Fruit fly (Drosophila melanogaster) whole organism, embryonic: ENCODE results near the gene sad.
A peak's percentile ranks its signal among the peaks of the same experiment; 100 is the strongest.

Experiments used
- Blimp-1 ChIP-seq: fragments of 200-800 bp; sonication (Bioruptor generic); optimal IDR thresholded peaks from 3 replicates; lab custom pipeline; 2018; ENCODE audit warnings: missing biosample characterization, missing genetic modification characterization, mild to moderate bottlenecking, moderate library complexity, missing genetic modification reagents
- BtbVII ChIP-seq: fragments of 200-800 bp; sonication (Bioruptor generic); optimal IDR thresholded peaks from 3 replicates; lab custom pipeline; 2017; ENCODE audit warnings: missing biosample characterization, mild to moderate bottlenecking, missing genetic modification characterization
- Bteb2 ChIP-seq: fragments of 200-800 bp; sonication (Bioruptor generic); optimal IDR thresholded peaks from 2 replicates; lab custom pipeline; 2016; ENCODE audit warnings: missing biosample characterization, missing genetic modification characterization
- CG11247 ChIP-seq: fragments of 200-800 bp; sonication (Bioruptor generic); IDR thresholded peaks from 2 replicates; pipeline ENCODE4 v1.3.6; 2022; ENCODE audit warnings: missing biosample characterization, missing genetic modification characterization
- CG14014 ChIP-seq: fragments of 200-800 bp; sonication (Bioruptor generic); IDR thresholded peaks from 2 replicates; pipeline ENCODE4 v1.3.6; 2022; ENCODE audit warnings: missing biosample characterization, missing genetic modification characterization
- CG15696 ChIP-seq: fragments of 200-800 bp; sonication (Bioruptor generic); optimal IDR thresholded peaks from 2 replicates; lab custom pipeline; 2019; ENCODE audit warnings: missing biosample characterization, mild to moderate bottlenecking, missing genetic modification characterization, moderate library complexity
- CG17361 ChIP-seq: fragments of 200-800 bp; sonication (Bioruptor generic); IDR thresholded peaks from 3 replicates; pipeline ENCODE4 v1.3.6; 2022; ENCODE audit warnings: missing biosample characterization, missing genetic modification characterization
- CG17912 ChIP-seq: fragments of 200-800 bp; sonication (Bioruptor generic); optimal IDR thresholded peaks from 2 replicates; lab custom pipeline; 2018; ENCODE audit warnings: missing biosample characterization, mild to moderate bottlenecking, missing genetic modification characterization
- CG1832 ChIP-seq: fragments of 200-800 bp; sonication (Bioruptor generic); optimal IDR thresholded peaks from 2 replicates; lab custom pipeline; 2017; ENCODE audit warnings: missing biosample characterization, mild to moderate bottlenecking, missing genetic modification characterization, inconsistent platforms
- CG18619 ChIP-seq: fragments of 200-800 bp; sonication (Bioruptor generic); optimal IDR thresholded peaks from 3 replicates; lab custom pipeline; 2017; ENCODE audit warnings: missing biosample characterization, mild to moderate bottlenecking, missing genetic modification characterization
- CG2120 ChIP-seq: fragments of 200-800 bp; sonication (Bioruptor generic); optimal IDR thresholded peaks from 3 replicates; lab custom pipeline; 2016; ENCODE audit warnings: missing biosample characterization, missing genetic modification characterization
- CG3995 ChIP-seq: fragments of 200-800 bp; sonication (Bioruptor generic); optimal IDR thresholded peaks from 3 replicates; lab custom pipeline; 2016; ENCODE audit warnings: missing biosample characterization, missing genetic modification characterization
- CG4730 ChIP-seq: fragments of 200-800 bp; sonication (Bioruptor generic); IDR thresholded peaks from 2 replicates; pipeline ENCODE4 v1.3.6; 2022; ENCODE audit warnings: missing biosample characterization, missing genetic modification characterization
- CG5180 ChIP-seq: fragments of 200-800 bp; sonication (Bioruptor generic); optimal IDR thresholded peaks from 3 replicates; lab custom pipeline; 2017; ENCODE audit warnings: missing biosample characterization, missing genetic modification characterization, mild to moderate bottlenecking, moderate library complexity, missing genetic modification reagents
- CG6813 ChIP-seq: fragments of 200-800 bp; sonication (Bioruptor generic); optimal IDR thresholded peaks from 2 replicates; lab custom pipeline; 2017; ENCODE audit warnings: missing biosample characterization, missing genetic modification characterization, mild to moderate bottlenecking, moderate library complexity, missing genetic modification reagents
- CG8089 ChIP-seq: fragments of 200-800 bp; sonication (Bioruptor generic); optimal IDR thresholded peaks from 3 replicates; lab custom pipeline; 2016; ENCODE audit warnings: missing biosample characterization, missing genetic modification characterization
- CG8281 ChIP-seq: fragments of 200-800 bp; sonication (Bioruptor generic); optimal IDR thresholded peaks from 2 replicates; lab custom pipeline; 2018; ENCODE audit warnings: missing biosample characterization, mild to moderate bottlenecking, missing genetic modification characterization, moderate library complexity
- CG8359 ChIP-seq: fragments of 200-800 bp; sonication (Bioruptor generic); optimal IDR thresholded peaks from 2 replicates; lab custom pipeline; 2017; ENCODE audit warnings: missing biosample characterization, mild to moderate bottlenecking, missing genetic modification characterization, borderline replicate concordance
- CG8765 ChIP-seq: fragments of 200-800 bp; sonication (Bioruptor generic); IDR thresholded peaks from 2 replicates; pipeline ENCODE4 v1.3.6; 2022; ENCODE audit warnings: missing biosample characterization, missing genetic modification characterization
- Dad ChIP-seq: fragments of 200-800 bp; sonication (Bioruptor generic); optimal IDR thresholded peaks from 3 replicates; lab custom pipeline; 2016; ENCODE audit warnings: missing biosample characterization, missing genetic modification characterization
- Dip2 ChIP-seq: fragments of 200-800 bp; sonication (Bioruptor generic); IDR thresholded peaks from 2 replicates; pipeline ENCODE4 v1.3.6; 2022; ENCODE audit warnings: missing biosample characterization, missing genetic modification characterization
- Drgx ChIP-seq: fragments of 200-800 bp; sonication (Bioruptor generic); IDR thresholded peaks from 2 replicates; pipeline ENCODE4 v1.3.6; 2022; ENCODE audit warnings: missing biosample characterization, missing genetic modification characterization
- Fer1 ChIP-seq: fragments of 200-800 bp; sonication (Bioruptor generic); optimal IDR thresholded peaks from 2 replicates; lab custom pipeline; 2017; ENCODE audit warnings: missing biosample characterization, mild to moderate bottlenecking, missing genetic modification characterization
- Fer2 ChIP-seq: fragments of 200-800 bp; sonication (Bioruptor generic); optimal IDR thresholded peaks from 2 replicates; lab custom pipeline; 2018; ENCODE audit warnings: missing biosample characterization, mild to moderate bottlenecking, missing genetic modification characterization, moderate library complexity
- Gsc ChIP-seq: fragments of 200-800 bp; sonication (Bioruptor generic); IDR thresholded peaks from 2 replicates; pipeline ENCODE4 v1.3.6; 2022; ENCODE audit warnings: missing biosample characterization, missing genetic modification characterization
- HLH54F ChIP-seq: fragments of 200-800 bp; sonication (Bioruptor generic); optimal IDR thresholded peaks from 3 replicates; lab custom pipeline; 2016; ENCODE audit warnings: missing biosample characterization, missing genetic modification characterization
- Hr78 ChIP-seq, 2 experiments: fragments of 200-800 bp in 1 of 2; fragments of >200 bp in 1 of 2; sonication (Bioruptor generic) in 1 of 2; optimal IDR thresholded peaks; 2 replicates each; lab custom pipeline; 2017 to 2019; ENCODE audit warnings: missing biosample characterization in 2 of 2, missing genetic modification characterization in 2 of 2, mild to moderate bottlenecking in 1 of 2, moderate library complexity in 1 of 2
- Meics ChIP-seq: fragments of 200-800 bp; sonication (Bioruptor generic); optimal IDR thresholded peaks from 2 replicates; lab custom pipeline; 2017; ENCODE audit warnings: missing biosample characterization, mild to moderate bottlenecking, missing genetic modification characterization
- Mrtf ChIP-seq: fragments of 200-800 bp; sonication (Bioruptor generic); IDR thresholded peaks from 3 replicates; pipeline ENCODE4 v1.3.6; 2022; ENCODE audit warnings: missing biosample characterization, missing genetic modification characterization
- NK7.1 ChIP-seq: fragments of 200-800 bp; sonication (Bioruptor generic); optimal IDR thresholded peaks from 3 replicates; lab custom pipeline; 2016; ENCODE audit warnings: missing biosample characterization, missing genetic modification characterization
- abd-A ChIP-seq: fragments of 200-800 bp; sonication (Bioruptor generic); optimal IDR thresholded peaks from 3 replicates; lab custom pipeline; 2019; ENCODE audit warnings: missing biosample characterization, mild to moderate bottlenecking, missing genetic modification characterization, moderate library complexity
- danr ChIP-seq: fragments of 200-800 bp; sonication (Bioruptor generic); IDR thresholded peaks from 2 replicates; pipeline ENCODE4 v1.3.6; 2022; ENCODE audit warnings: missing biosample characterization, missing genetic modification characterization
- dmrt11E ChIP-seq: fragments of 200-800 bp; sonication (Bioruptor generic); optimal IDR thresholded peaks from 3 replicates; lab custom pipeline; 2018; ENCODE audit warnings: missing biosample characterization, mild to moderate bottlenecking, missing genetic modification characterization, moderate library complexity
- eve ChIP-seq, 2 experiments: fragments of >200 bp; optimal IDR thresholded peaks; 2 replicates each; lab custom pipeline; 2017; ENCODE audit warnings: missing biosample characterization in 2 of 2, missing genetic modification characterization in 2 of 2
- gcm ChIP-seq: fragments of 200-800 bp; sonication (Bioruptor generic); optimal IDR thresholded peaks from 2 replicates; lab custom pipeline; 2019; ENCODE audit warnings: missing biosample characterization, mild to moderate bottlenecking, missing genetic modification characterization, moderate library complexity
- gsb ChIP-seq: fragments of 200-800 bp; sonication (Bioruptor generic); IDR thresholded peaks from 2 replicates; pipeline ENCODE4 v1.3.6; 2022; ENCODE audit warnings: missing biosample characterization, missing genetic modification characterization
- klu ChIP-seq: fragments of 200-800 bp; sonication (Bioruptor generic); IDR thresholded peaks from 2 replicates; pipeline ENCODE4 v1.3.6; 2022; ENCODE audit warnings: missing biosample characterization, missing genetic modification characterization
- kni ChIP-seq: fragments of 200-800 bp; sonication (Bioruptor generic); optimal IDR thresholded peaks from 3 replicates; lab custom pipeline; 2017; ENCODE audit warnings: mild to moderate bottlenecking, missing biosample characterization, missing genetic modification reagents, missing genetic modification characterization
- lov ChIP-seq, 2 experiments: fragments of 200-800 bp in 1 of 2; fragments of >200 bp in 1 of 2; sonication (Bioruptor generic) in 1 of 2; IDR thresholded peaks in 1 of 2; optimal IDR thresholded peaks in 1 of 2; 2 replicates in 1 of 2; 3 replicates in 1 of 2; pipeline versions ENCODE4 v1.3.6 to Lab custom; 2017 to 2022; ENCODE audit warnings: missing biosample characterization in 1 of 2, missing genetic modification characterization in 1 of 2
- nom ChIP-seq: fragments of 200-800 bp; sonication (Bioruptor generic); optimal IDR thresholded peaks from 2 replicates; lab custom pipeline; 2017; ENCODE audit warnings: missing biosample characterization, missing genetic modification characterization, mild to moderate bottlenecking, moderate library complexity, missing genetic modification reagents
- pan ChIP-seq, 4 experiments: fragments of >200 bp in 3 of 4; fragments of 200-800 bp in 1 of 4; sonication (Bioruptor generic) in 1 of 4; optimal IDR thresholded peaks in 3 of 4; IDR thresholded peaks in 1 of 4; 2 replicates each; pipeline versions ENCODE4 v1.3.6 to Lab custom; 2017 to 2022; ENCODE audit warnings: missing biosample characterization in 2 of 4, missing genetic modification characterization in 2 of 4, mixed read lengths in 1 of 4
- phol ChIP-seq: fragments of 200-800 bp; sonication (Bioruptor generic); optimal IDR thresholded peaks from 3 replicates; lab custom pipeline; 2018; ENCODE audit warnings: missing biosample characterization, mild to moderate bottlenecking, missing genetic modification characterization, moderate library complexity
- repo ChIP-seq: fragments of 200-800 bp; sonication (Bioruptor generic); optimal IDR thresholded peaks from 2 replicates; lab custom pipeline; 2016; ENCODE audit warnings: missing biosample characterization, missing genetic modification characterization
- sd ChIP-seq: fragments of 200-800 bp; sonication (Bioruptor generic); optimal IDR thresholded peaks from 3 replicates; lab custom pipeline; 2018; ENCODE audit warnings: missing biosample characterization, mild to moderate bottlenecking, missing genetic modification characterization, moderate library complexity
- seq ChIP-seq: fragments of 200-800 bp; sonication (Bioruptor generic); IDR thresholded peaks from 2 replicates; pipeline ENCODE4 v1.3.6; 2022; ENCODE audit warnings: missing biosample characterization, missing genetic modification characterization
- sisA ChIP-seq: fragments of 200-800 bp; sonication (Bioruptor generic); IDR thresholded peaks from 2 replicates; pipeline ENCODE4 v1.3.6; 2022; ENCODE audit warnings: missing biosample characterization, missing genetic modification characterization
- wdn ChIP-seq: fragments of 200-800 bp; sonication (Bioruptor generic); IDR thresholded peaks from 2 replicates; pipeline ENCODE4 v1.3.6; 2022; ENCODE audit warnings: missing biosample characterization, missing genetic modification characterization

The sad gene

DNA sequence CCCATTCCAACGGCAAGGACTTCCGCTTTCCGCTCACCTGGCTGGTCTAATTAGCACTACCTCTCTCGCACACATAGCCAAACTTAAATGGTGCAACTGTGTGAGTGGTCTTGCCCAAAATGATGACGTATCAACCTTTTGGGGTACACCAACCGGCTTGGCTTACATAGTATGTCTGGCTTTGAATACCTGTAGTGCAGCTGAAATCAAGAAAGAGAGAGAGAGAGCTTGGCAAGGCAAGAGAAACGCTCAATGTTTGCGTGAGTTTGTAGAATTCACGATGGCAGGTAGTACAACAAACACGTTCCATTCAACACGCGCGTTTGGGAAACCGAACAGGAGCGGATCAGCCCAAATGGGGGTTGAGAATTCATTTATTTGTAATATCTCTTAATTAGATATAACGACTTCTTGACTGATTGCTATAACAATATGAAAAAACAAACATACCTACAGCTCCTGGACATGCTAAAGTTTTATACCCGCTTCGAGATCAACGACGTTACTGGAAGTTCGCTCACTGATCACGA is 11.1 kb downstream of the sad start (continued):
- TF ChIP-seq sd (tag; lab: Kevin White, UChicago) (no peak), CG8281 (tag; lab: Kevin White, UChicago) (no peak), BtbVII (GFP tag; lab: Kevin White, UChicago) (no peak), CG6813 (no peak), gcm (GFP tag; lab: Kevin White, UChicago) (no peak), CG8765 (GFP tag; lab: Robert Waterston, UW) (no peak), danr (GFP tag; lab: Robert Waterston, UW) (no peak), CG5180 (GFP tag; lab: Kevin White, UChicago) (peak; percentile 81), CG14014 (GFP tag; lab: Robert Waterston, UW) (no peak), seq (GFP tag; lab: Robert Waterston, UW) (peak; percentile 28; the same call in 1 of the 2 replicates), Hr78 (GFP tag; optimal IDR thresholded peaks at IDR 0.05; lab: Kevin White, UChicago) (no peak), dmrt11E (tag; lab: Kevin White, UChicago) (peak; percentile 26), CG4730 (GFP tag; lab: Robert Waterston, UW) (no peak), Meics (GFP tag; lab: Kevin White, UChicago) (peak; percentile 11), pan (optimal IDR thresholded peaks at IDR 0.05; lab: Kevin White, UChicago) (no peak), pan (GFP tag; optimal IDR thresholded peaks at IDR 0.05 in 1 of 2, IDR thresholded peaks at IDR 0.05 in 1 of 2) (peak in 1 of 2 experiments; percentile 22), CG15696 (tag; lab: Kevin White, UChicago) (peak; percentile 23), phol (peak; percentile 22), CG2120 (no peak)

DNA sequence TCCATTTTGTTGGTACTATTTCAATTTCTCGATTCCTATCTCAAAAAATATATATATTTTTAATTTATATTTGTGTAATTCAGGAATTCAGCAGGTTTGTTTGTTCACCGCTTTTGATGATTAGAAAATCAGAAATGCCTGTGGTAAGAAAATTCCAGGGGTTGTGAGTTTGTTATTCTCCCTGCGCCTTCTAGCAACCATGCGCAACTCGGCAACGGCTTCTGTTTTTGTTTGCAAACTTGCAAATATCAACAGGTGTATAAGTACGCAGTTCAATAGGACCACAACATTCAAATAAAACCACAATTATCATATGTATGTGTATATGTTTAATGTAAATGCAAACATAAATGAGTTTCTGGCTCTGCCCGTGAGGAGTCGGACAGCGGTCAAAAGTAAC is 16.2 kb downstream of the sad start, which contains the start of gene Dnali1:
TSS of gene Dnali1 (minus strand) at position 101 of the 400 bp plus-strand sequence.
- TF ChIP-seq nom (GFP tag; lab: Kevin White, UChicago) (no peak), CG1832 (GFP tag; lab: Kevin White, UChicago) (no peak), Drgx (GFP tag; lab: Robert Waterston, UW) (no peak), Blimp-1 (no peak), lov (optimal IDR thresholded peaks at IDR 0.05; lab: Kevin White, UChicago) (no peak), lov (GFP tag; IDR thresholded peaks at IDR 0.05; lab: Robert Waterston, UW) (no peak), CG8089 (no peak), gsb (GFP tag; lab: Robert Waterston, UW) (no peak), Dip2 (GFP tag; lab: Robert Waterston, UW) (no peak), kni (GFP tag; lab: Kevin White, UChicago) (no peak), CG11247 (GFP tag; lab: Robert Waterston, UW) (no peak), CG17912 (GFP tag; lab: Kevin White, UChicago) (no peak), Hr78 (GFP tag; optimal IDR thresholded peaks at IDR 0.05; lab: Kevin White, UChicago) (no peak), Bteb2 (no peak), NK7.1 (no peak), sisA (no peak), Fer2 (tag; lab: Kevin White, UChicago) (no peak), CG18619 (no peak), klu (GFP tag; lab: Robert Waterston, UW) (no peak), CG17361 (GFP tag; lab: Robert Waterston, UW) (no peak)

DNA sequence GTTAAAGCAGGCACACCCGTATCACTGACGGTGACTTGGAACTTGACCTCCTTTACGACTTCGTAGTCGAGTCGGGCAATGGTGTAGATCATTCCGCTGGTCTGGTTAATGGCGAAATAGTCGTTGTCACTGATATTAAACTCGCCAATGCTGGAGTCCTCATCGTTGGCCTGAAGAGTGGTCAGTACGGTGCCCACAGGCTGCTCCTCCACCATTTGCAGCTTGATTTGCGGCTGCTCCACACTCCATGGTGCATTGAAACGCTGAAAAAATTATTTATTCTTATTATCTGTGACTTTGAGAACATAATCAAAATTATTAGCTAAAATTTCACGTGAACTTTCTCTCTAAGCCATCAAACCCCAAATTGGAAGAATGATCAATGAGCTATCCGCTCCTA is 20.2 kb downstream of the sad start, which contains the start of gene CG34307:
TSS of gene CG34307 (plus strand) at position 301 of the 400 bp plus-strand sequence.
- TF ChIP-seq eve (GFP tag; optimal IDR thresholded peaks at IDR 0.05; lab: Kevin White, UChicago) (no peak), repo (no peak), wdn (GFP tag; lab: Robert Waterston, UW) (no peak), abd-A (tag; lab: Kevin White, UChicago) (no peak), Gsc (GFP tag; lab: Robert Waterston, UW) (no peak), CG8359 (GFP tag; lab: Kevin White, UChicago) (no peak), CG3995 (GFP tag; lab: Kevin White, UChicago) (no peak), Dad (GFP tag; lab: Kevin White, UChicago) (no peak), HLH54F (no peak), Mrtf (GFP tag; lab: Robert Waterston, UW) (no peak), Fer1 (GFP tag; lab: Kevin White, UChicago) (no peak)
- TF ChIP-seq, all 482 proteins: peak for 0
